Fruit fly (Drosophila melanogaster): ENCODE results near the gene CG7916.

The CG7916 gene

dm6 chr2L:13829540-13829939, 17.0 kb upstream of the CG7916 start, which contains the start of the genes Arpc1 and Orc5:
Gene Arpc1 (minus strand): TSS chr2L:13829741.
Gene Orc5 (plus strand): TSS chr2L:13829837.
- TF ChIP-seq CG8478 (optimal IDR thresholded peaks at IDR 0.05) (no peak), CTCF (optimal IDR thresholded peaks at IDR 0.05) (peak in 1 of 2 experiments; percentile 8)

dm6 chr2L:13833058-13833457, 13.5 kb upstream of the CG7916 start, which contains the start of the genes GatC, PolG2 and Polr2C:
Gene GatC (minus strand): TSS chr2L:13833105.
Gene PolG2 (minus strand): TSS chr2L:13833105.
Gene Polr2C (plus strand): TSS chr2L:13833337.
- TF ChIP-seq CTCF (optimal IDR thresholded peaks at IDR 0.05) = no peak
- no peak for TF ChIP-seq CG8478 (optimal IDR thresholded peaks at IDR 0.05)

DNA sequence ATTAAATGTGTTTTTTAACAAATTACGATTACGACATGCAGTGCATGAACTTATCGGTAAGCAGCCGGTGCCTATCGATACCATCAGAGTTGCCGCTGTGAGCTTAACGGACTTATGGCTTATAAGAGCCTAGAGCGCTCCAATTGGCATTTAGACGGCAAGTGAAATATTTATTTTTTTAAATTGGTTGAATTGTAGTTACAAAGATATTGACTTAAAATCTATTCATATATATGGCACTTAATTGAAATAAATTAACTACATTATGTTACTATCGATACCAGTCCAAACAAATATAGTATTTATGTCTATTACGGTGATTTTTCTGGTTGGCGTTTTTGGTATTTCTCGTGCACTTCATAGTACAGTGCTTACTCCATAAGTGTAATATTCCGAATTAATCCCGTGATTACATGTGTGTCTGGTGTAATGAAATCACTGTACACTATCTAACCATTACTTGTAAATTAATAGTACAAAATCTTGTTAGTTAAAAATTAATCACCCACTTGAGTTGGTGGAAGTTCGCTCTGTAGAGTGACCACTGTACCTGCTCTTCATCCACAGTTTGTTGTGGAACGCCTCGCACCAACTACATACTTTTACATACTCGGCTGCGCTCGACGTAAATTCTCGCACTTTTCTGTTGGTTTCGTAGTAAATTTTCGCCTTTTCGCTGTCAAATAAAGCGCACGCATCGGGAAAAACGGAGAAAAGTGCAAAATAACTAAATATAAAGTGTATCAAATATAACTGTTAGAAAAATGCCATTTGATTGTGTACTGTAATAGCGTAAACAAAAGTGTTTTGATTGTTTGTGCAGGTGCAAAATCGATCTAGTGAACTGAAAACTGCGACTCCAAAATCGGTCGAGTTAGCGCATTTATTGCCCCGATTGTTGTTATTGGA, 11.3 kb upstream of the CG7916 start, which contains the start of the genes mRpS23 and CenG1A:
Gene mRpS23, minus strand, starts transcription at position 71 of the 909 bp plus-strand sequence.
Gene CenG1A, plus strand, starts transcription at position 563 of the 909 bp plus-strand sequence.
- TF ChIP-seq CTCF (optimal IDR thresholded peaks at IDR 0.05) (no peak), CG8478 (optimal IDR thresholded peaks at IDR 0.05) (no peak)

DNA sequence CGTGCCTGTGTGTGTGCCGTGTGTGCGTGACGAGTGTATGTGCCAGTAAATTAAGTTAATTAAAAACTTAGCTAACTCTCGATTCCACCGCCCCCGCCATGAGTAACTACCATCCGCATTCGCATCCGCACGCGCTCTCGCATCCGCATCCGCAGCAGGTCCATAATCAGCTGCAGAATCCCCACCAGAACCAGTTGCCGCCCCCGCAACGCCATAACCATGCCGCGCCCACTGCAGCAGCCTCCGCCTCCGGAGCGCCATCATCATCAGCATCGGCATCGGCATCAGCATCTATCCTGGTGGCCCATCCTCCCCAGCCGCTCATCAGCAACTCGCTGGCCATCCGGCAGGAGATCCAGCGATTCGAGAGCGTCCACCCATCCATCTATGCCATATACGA, 10.6 kb upstream of the CG7916 start:
- TF ChIP-seq CTCF (optimal IDR thresholded peaks at IDR 0.05) (no peak), CG8478 (optimal IDR thresholded peaks at IDR 0.05) (no peak)

- TF ChIP-seq CG8478 (optimal IDR thresholded peaks at IDR 0.05) (no peak), CTCF (optimal IDR thresholded peaks at IDR 0.05) (no peak)
These were observed 9.0 kb upstream of the CG7916 start for dm6 chr2L:13837579-13837978.

dm6 chr2L:13838647-13839390, 7.7 kb upstream of the CG7916 start:
- TF ChIP-seq CTCF (optimal IDR thresholded peaks at IDR 0.05) (no peak), CG8478 (optimal IDR thresholded peaks at IDR 0.05) (no peak)

DNA sequence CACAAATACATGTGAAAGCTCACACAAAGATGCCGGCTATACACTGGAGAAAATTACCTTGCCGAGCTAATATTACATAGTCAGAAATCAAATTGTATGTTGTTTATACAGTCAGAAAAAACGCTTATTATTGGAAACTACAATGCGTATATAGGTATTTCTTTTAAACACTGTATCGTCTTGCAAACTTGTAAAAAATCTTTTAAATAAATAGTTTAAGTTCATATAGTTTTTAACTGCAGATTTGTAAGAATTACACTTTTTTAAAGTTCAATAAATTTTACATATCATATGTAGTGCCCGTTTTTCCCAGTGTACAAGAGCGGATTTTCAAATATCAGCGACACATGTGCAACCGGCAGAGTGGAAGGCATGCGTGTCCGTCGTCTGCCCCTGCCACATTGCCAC, 6.8 kb upstream of the CG7916 start:
- TF ChIP-seq CG8478 (optimal IDR thresholded peaks at IDR 0.05) (no peak), CTCF (optimal IDR thresholded peaks at IDR 0.05) (no peak)

DNA sequence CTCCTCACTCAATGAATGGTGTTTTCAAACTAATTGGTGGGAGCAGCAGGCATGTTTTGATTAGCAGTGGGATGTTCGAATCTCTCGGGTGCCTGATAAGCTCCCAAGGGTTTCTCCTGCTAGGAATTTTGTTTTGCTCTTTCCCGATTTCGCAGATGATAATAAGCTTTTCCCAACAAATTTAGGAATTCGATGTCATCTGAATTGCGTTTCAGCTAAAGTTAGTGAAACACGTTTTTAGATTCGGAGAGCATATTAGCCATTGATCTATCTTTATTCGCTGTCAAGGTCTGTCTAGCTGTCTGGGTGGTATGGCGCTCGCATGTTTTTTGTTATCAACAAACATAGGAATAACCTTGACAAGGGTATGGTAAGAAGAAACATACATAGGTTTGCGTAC, 5.0 kb upstream of the CG7916 start, which contains the start of gene CG33307:
Gene CG33307, minus strand, starts transcription at position 13 of the 400 bp plus-strand sequence.
- TF ChIP-seq CTCF (optimal IDR thresholded peaks at IDR 0.05) (no peak), CG8478 (optimal IDR thresholded peaks at IDR 0.05) (no peak)

DNA sequence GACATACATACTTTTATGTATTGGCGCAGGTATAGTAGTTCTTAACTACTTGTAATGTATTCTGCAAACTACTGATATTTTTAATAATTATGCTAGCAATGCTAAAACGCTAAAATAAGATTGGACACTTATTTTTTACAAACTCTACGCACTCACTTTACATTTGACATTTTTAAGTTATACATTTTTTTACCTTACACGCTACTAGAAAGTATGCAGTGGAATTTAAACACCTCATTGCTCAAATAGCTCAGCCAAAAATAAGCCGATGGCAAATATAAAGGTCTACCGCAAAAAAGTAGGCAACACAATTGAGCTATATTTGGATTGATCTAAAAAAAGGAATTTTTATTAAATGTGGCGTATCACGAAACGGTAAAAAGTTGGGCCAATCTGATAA, 4.5 kb upstream of the CG7916 start:
- no peak for TF ChIP-seq CG8478 (optimal IDR thresholded peaks at IDR 0.05)
- TF ChIP-seq CTCF (optimal IDR thresholded peaks at IDR 0.05) = peak; percentile 40 to 74

DNA sequence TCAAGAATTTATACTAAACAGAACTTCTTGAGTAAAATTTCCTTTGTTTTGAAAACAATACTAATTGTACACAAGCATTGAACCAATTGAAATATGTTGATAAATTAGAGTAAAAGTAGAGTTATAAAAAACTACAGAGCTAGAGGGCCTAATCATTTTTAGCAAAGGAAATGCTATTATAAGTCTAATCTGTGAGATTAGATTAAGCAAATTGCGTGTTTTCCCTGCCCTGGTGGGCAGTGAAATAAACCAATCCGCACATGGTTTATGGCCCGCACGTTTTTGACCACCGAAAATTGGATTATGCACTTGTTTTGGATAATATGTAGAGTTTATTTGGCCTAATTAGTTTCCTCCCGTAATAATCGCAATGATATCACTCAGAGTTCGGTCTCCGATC, 4.0 kb upstream of the CG7916 start:
- TF ChIP-seq CTCF (optimal IDR thresholded peaks at IDR 0.05) = no peak
- no peak for TF ChIP-seq CG8478 (optimal IDR thresholded peaks at IDR 0.05)

- TF ChIP-seq CTCF (optimal IDR thresholded peaks at IDR 0.05) = no peak
- no peak for TF ChIP-seq CG8478 (optimal IDR thresholded peaks at IDR 0.05)
These were observed 2.8 kb upstream of the CG7916 start, which contains the start of gene CG33306 for dm6 chr2L:13843692-13844284. Gene CG33306 (minus strand): TSS chr2L:13843742.

dm6 chr2L:13845178-13845577, 1.4 kb upstream of the CG7916 start, which contains the start of gene CG8997:
Gene CG8997 (minus strand): TSS chr2L:13845325.
- TF ChIP-seq CTCF (optimal IDR thresholded peaks at IDR 0.05) = no peak
- TF ChIP-seq CG8478 (optimal IDR thresholded peaks at IDR 0.05) = no peak

- TF ChIP-seq CG8478 (optimal IDR thresholded peaks at IDR 0.05) (no peak), CTCF (optimal IDR thresholded peaks at IDR 0.05) (no peak)
These were observed 1.1 kb downstream of the CG7916 start, which contains the start of gene CG7953 for dm6 chr2L:13847625-13848024. Gene CG7953 (plus strand): TSS chr2L:13847925.

DNA sequence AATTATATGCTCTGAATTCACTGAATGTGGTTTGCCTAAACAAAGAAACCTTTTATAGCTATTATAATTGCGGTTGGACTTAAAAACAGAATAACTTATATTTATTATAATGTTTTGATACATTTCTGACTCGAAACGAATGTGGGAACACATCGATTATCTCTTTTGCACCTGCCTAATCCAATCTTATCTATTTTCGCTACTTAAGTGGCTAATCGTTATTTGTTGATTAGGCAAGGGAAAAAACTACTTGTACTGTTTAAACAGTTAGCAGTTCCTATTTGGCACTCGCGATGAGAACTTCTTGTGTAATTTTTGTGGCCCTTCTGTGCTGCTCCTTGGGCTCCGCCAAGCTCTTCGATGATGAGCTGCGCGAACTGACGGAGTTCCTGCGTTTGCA, 2.6 kb downstream of the CG7916 start, which contains the start of gene CG7968:
Gene CG7968, plus strand, starts transcription at position 276 of the 400 bp plus-strand sequence.
- TF ChIP-seq CG8478 (optimal IDR thresholded peaks at IDR 0.05) (no peak), CTCF (optimal IDR thresholded peaks at IDR 0.05) (no peak)
